Fruit fly (Drosophila melanogaster) whole organism, pupa: ENCODE data around the gene Wdr37.

ENCODE experiments used
- CG12605 ChIP-seq: fragments of 200-800 bp; sonication (Bioruptor generic); IDR thresholded peaks from 2 replicates; pipeline ENCODE4 v1.3.6; 2022; ENCODE audit warnings: missing biosample characterization, missing genetic modification characterization
- CG13204 ChIP-seq: fragments of 200-800 bp; sonication (Bioruptor generic); optimal IDR thresholded peaks from 2 replicates; lab custom pipeline; 2018; ENCODE audit warnings: missing biosample characterization, mild to moderate bottlenecking, missing genetic modification characterization, moderate library complexity
- CG17806 ChIP-seq: fragments of 200-800 bp; sonication (Bioruptor generic); optimal IDR thresholded peaks from 2 replicates; lab custom pipeline; 2018; ENCODE audit warnings: missing biosample characterization, mild to moderate bottlenecking, missing genetic modification characterization, moderate library complexity
- CG34367 ChIP-seq: fragments of 200-800 bp; sonication (Bioruptor generic); optimal IDR thresholded peaks from 2 replicates; lab custom pipeline; 2018; ENCODE audit warnings: missing biosample characterization, mild to moderate bottlenecking, missing genetic modification characterization
- CG8159 ChIP-seq: fragments of 200-800 bp; sonication (Bioruptor generic); optimal IDR thresholded peaks from 3 replicates; lab custom pipeline; 2018; ENCODE audit warnings: missing biosample characterization, mild to moderate bottlenecking, missing genetic modification characterization, moderate library complexity
- CG8301 ChIP-seq: fragments of 200-800 bp; sonication (Bioruptor generic); optimal IDR thresholded peaks from 2 replicates; lab custom pipeline; 2018; ENCODE audit warnings: missing biosample characterization, mild to moderate bottlenecking, missing genetic modification characterization
- EcR ChIP-seq: fragments of 200-800 bp; sonication (Bioruptor generic); optimal IDR thresholded peaks from 3 replicates; lab custom pipeline; 2019; ENCODE audit warnings: missing biosample characterization, missing genetic modification characterization, mild to moderate bottlenecking, moderate library complexity, missing genetic modification reagents
- Pif1A ChIP-seq: fragments of 200-800 bp; sonication (Bioruptor generic); optimal IDR thresholded peaks from 3 replicates; lab custom pipeline; 2016; ENCODE audit warnings: missing biosample characterization, missing genetic modification characterization
- Pif1B ChIP-seq: fragments of 200-800 bp; sonication (Bioruptor generic); optimal IDR thresholded peaks from 3 replicates; lab custom pipeline; 2016; ENCODE audit warnings: missing biosample characterization, missing genetic modification characterization

DNA sequence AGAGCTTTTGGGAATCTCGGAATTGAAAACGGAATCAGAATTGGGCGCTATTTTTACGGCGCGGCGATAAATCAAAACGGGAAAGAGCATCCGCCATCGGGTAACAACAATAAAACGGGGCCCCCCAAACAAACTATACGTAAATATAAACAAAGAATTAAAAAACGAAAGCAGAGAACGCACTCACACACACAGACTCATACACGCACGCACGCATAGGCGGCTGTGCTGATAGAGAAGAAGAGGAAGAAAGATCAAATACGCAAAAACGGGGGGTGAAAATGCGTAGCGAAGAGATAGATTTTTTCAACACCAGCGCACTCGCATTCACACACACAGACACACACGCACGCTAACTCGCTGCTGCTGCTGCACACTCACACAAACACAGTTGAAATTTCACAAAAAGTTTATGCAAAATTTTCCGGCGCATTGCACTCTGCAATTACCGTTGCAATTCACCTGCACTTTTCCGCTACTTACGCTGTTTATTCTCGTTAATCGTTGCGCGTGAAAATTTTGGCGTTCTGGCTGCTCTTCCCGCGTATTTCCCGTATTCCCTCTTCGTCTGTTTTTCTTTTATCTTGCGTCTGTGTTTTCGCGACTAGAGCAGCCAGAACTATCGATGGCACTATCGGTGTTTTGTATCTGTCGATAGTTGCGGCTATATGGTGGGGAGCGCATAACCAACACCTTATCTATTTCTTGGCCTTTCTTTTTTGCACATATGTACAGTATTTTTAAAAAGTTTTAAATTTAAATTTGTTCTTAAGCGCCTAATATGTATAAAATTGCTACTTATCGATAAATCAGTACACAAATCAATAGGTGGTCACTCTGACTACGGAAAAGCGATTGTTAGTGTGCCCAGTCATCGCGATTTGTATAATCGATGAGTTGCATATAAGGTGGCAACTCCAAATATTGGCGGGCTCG is 10.0 kb upstream of the Wdr37 start, which contains the start of gene CG31122:
- TF ChIP-seq CG8301 = peak; percentile 10
- TF ChIP-seq CG13204 (GFP tag; lab: Kevin White, UChicago) = no peak
- no peak for TF ChIP-seq Pif1B (GFP tag; lab: Kevin White, UChicago)
- TF ChIP-seq CG8159 (tag; lab: Kevin White, UChicago) = no peak
- TF ChIP-seq EcR = no peak
- no peak for TF ChIP-seq Pif1A (GFP tag; lab: Kevin White, UChicago)
- TF ChIP-seq CG17806 (tag; lab: Kevin White, UChicago) = no peak
- no peak for TF ChIP-seq CG12605
- no peak for TF ChIP-seq CG34367 (tag; lab: Kevin White, UChicago)
